Worm (Caenorhabditis elegans): Measurements from ENCODE around the gene F35G2.1.

- TF ChIP-seq unc-62 (GFP tag; optimal IDR thresholded peaks at IDR 0.05) (no peak), nhr-25 (tag; optimal IDR thresholded peaks at IDR 0.05) (no peak), pqm-1 (tag; optimal IDR thresholded peaks at IDR 0.05) (no peak), zag-1 (tag; optimal IDR thresholded peaks at IDR 0.05) (no peak), lin-15B (tag; optimal IDR thresholded peaks at IDR 0.05) (no peak), ztf-11 (tag; optimal IDR thresholded peaks at IDR 0.05) (no peak), ceh-16 (tag; optimal IDR thresholded peaks at IDR 0.05) (no peak)
Measured at ce11 chrIV:12167944-12168343, 35.1 kb upstream of the F35G2.1 start, which contains the start of gene F20B10.3.

Data from whole organism, L3 larva.